Worm (Caenorhabditis elegans) whole organism, midembryonic: ENCODE measurements around the gene fbxa-55.

ENCODE experiments used
- T22C8.4 ChIP-seq: fragments of 200-800 bp; sonication (Bioruptor generic); IDR thresholded peaks from 2 replicates; pipeline ENCODE4 v1.3.6; 2022; ENCODE audit warnings: missing genetic modification characterization, missing compliant biosample characterization
- cog-1 ChIP-seq: sonication (generic microtip); optimal IDR thresholded peaks from 2 replicates; lab custom pipeline; 2016; ENCODE audit warnings: missing genetic modification characterization, missing compliant biosample characterization
- flt-1 ChIP-seq: fragments of 200-800 bp; sonication (Bioruptor generic); IDR thresholded peaks from 2 replicates; pipeline ENCODE4 v1.3.6; 2022; ENCODE audit warnings: missing genetic modification characterization, missing compliant biosample characterization
- klf-2 ChIP-seq: fragments of 200-800 bp; sonication (Bioruptor generic); conservative IDR thresholded peaks from 2 replicates; pipeline ENCODE4 v1.3.6; 2022; ENCODE audit warnings: missing genetic modification reagents, missing genetic modification characterization, missing compliant biosample characterization
- med-1 ChIP-seq: sonication (generic microtip); optimal IDR thresholded peaks from 2 replicates; lab custom pipeline; 2017; ENCODE audit warnings: missing genetic modification characterization, mild to moderate bottlenecking, missing compliant biosample characterization, antibody characterized with exemption, missing genetic modification reagents; ENCODE audit not compliant: insufficient read depth
- ref-1 ChIP-seq: fragments of 200-800 bp; sonication (Bioruptor generic); conservative IDR thresholded peaks from 2 replicates; pipeline ENCODE4 v1.3.6; 2022; ENCODE audit warnings: missing genetic modification reagents, missing genetic modification characterization, missing compliant biosample characterization
- tab-1 ChIP-seq: fragments of 200-800 bp; sonication (Bioruptor generic); IDR thresholded peaks from 2 replicates; pipeline ENCODE4 v1.3.6; 2022; ENCODE audit warnings: missing genetic modification characterization, missing compliant biosample characterization
- ztf-23 ChIP-seq: fragments of 200-800 bp; sonication (Bioruptor generic); IDR thresholded peaks from 2 replicates; pipeline ENCODE4 v1.3.6; 2022; ENCODE audit warnings: missing genetic modification reagents, missing genetic modification characterization, missing compliant biosample characterization
- ztf-29 ChIP-seq: fragments of 200-800 bp; sonication (Bioruptor generic); IDR thresholded peaks from 2 replicates; pipeline ENCODE4 v1.3.6; 2022; ENCODE audit warnings: missing genetic modification reagents, missing genetic modification characterization, missing compliant biosample characterization

The fbxa-55 gene

ce11 chrIII:950472-950871 lies 14.6 kb upstream of the fbxa-55 start, which contains the start of the genes fbxa-67 and fbxa-11:
fbxa-67 (minus strand) TSS chrIII:950670.
fbxa-11 (plus strand) TSS chrIII:950869.
- no peak for TF ChIP-seq cog-1 (tag; lab: Kevin White, UChicago)
- no peak for TF ChIP-seq med-1 (GFP tag; lab: Kevin White, UChicago)
- TF ChIP-seq ref-1 (GFP tag; lab: Robert Waterston, UW) = no peak
- no peak for TF ChIP-seq tab-1 (GFP tag; lab: Robert Waterston, UW)
- no peak for TF ChIP-seq klf-2
- TF ChIP-seq ztf-29 (GFP tag; lab: Robert Waterston, UW) = no peak
- TF ChIP-seq T22C8.4 (GFP tag; lab: Robert Waterston, UW) = no peak
- no peak for TF ChIP-seq ztf-23 (GFP tag; lab: Robert Waterston, UW)
- no peak for TF ChIP-seq flt-1

ce11 chrIII:946250-946725 lies 10.4 kb upstream of the fbxa-55 start, which contains the start of gene fbxa-60:
fbxa-60 (minus strand) TSS chrIII:946300.
- TF ChIP-seq tab-1 (GFP tag; lab: Robert Waterston, UW) (no peak), med-1 (GFP tag; lab: Kevin White, UChicago) (no peak), ref-1 (GFP tag; lab: Robert Waterston, UW) (no peak), ztf-23 (GFP tag; lab: Robert Waterston, UW) (no peak), ztf-29 (GFP tag; lab: Robert Waterston, UW) (no peak), klf-2 (no peak), flt-1 (no peak), cog-1 (tag; lab: Kevin White, UChicago) (no peak)

DNA sequence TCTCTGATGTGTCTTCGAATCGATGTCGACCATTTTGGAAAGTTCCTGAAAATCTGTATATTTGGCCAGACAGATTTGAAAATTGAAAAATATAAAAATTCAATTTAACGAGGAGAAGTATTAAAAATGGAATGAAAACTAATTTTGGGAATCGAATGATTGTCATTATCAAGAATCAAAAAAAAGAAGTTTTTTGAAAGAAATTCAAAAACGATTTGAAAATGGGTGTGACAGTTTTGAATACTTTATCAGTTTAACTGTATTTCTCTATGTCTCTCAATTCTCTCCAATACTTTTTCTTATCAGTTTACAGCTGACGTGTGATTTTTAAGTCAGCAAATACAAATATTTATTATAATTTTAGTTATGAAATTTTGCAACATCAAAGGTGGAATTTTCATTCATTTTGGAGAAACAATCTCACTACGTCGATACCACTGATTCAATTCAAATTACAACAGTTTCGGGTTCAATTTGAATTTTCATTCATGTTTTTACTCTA lies 7.6 kb upstream of the fbxa-55 start, which contains the start of gene fbxa-59:
Gene fbxa-59 (minus strand): TSS at position 51 of the 502 bp plus-strand sequence.
- no peak for TF ChIP-seq tab-1 (GFP tag; lab: Robert Waterston, UW)
- TF ChIP-seq flt-1 = no peak
- TF ChIP-seq klf-2 = no peak
- no peak for TF ChIP-seq T22C8.4 (GFP tag; lab: Robert Waterston, UW)
- no peak for TF ChIP-seq ztf-23 (GFP tag; lab: Robert Waterston, UW)
- no peak for TF ChIP-seq med-1 (GFP tag; lab: Kevin White, UChicago)
- TF ChIP-seq ztf-29 (GFP tag; lab: Robert Waterston, UW) = no peak
- TF ChIP-seq cog-1 (tag; lab: Kevin White, UChicago) = no peak
- no peak for TF ChIP-seq ref-1 (GFP tag; lab: Robert Waterston, UW)

DNA sequence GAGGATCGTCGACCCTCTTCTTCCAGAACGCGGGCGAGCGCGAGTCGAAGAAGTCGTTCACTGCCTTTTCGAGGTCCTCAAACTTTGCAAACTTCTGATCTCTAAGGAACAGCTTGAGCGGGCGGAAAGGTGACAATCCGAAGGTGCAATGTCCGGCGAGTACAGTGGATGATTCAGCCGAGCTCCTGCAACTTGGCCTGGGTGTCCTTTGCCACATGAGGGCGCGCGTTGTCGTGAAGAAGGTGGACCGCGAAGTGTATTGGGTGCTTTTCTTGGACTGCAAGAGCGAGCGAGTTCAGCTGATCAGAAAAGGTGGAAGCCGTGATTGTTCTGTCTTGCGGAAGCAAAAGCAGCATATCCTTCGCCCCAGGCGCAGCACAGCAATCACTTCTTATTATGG lies 6.1 kb upstream of the fbxa-55 start:
- TF ChIP-seq tab-1 (GFP tag; lab: Robert Waterston, UW) (no peak), flt-1 (no peak), ztf-23 (GFP tag; lab: Robert Waterston, UW) (no peak), med-1 (GFP tag; lab: Kevin White, UChicago) (no peak), ref-1 (GFP tag; lab: Robert Waterston, UW) (no peak), klf-2 (no peak), T22C8.4 (GFP tag; lab: Robert Waterston, UW) (no peak), cog-1 (tag; lab: Kevin White, UChicago) (no peak), ztf-29 (GFP tag; lab: Robert Waterston, UW) (no peak)

DNA sequence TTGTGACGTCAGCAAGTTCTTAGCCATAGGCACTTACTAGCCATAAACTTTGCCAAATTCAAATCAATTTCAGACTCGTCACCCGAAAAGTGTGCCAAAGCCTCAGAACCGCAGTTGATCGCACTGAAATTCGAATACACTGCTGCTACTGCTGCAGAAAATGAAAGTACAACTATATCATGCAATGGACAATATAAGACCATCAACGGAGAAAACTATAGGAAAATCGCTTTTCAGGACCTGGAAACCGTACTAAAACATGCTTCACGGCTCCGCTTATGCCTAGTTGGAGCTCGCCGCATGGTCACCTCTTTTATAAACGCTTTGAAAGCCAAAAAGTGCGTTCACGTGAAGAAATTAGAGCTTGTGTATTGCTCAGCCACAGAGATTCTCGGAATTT lies 2.7 kb upstream of the fbxa-55 start, which contains the start of gene fbxa-22:
Gene fbxa-22 (plus strand): TSS at position 301 of the 400 bp plus-strand sequence.
- no peak for TF ChIP-seq med-1 (GFP tag; lab: Kevin White, UChicago)
- no peak for TF ChIP-seq ztf-23 (GFP tag; lab: Robert Waterston, UW)
- no peak for TF ChIP-seq klf-2
- no peak for TF ChIP-seq T22C8.4 (GFP tag; lab: Robert Waterston, UW)
- no peak for TF ChIP-seq flt-1

ce11 chrIII:937961-938360 lies 2.1 kb upstream of the fbxa-55 start, which contains the start of gene fbxa-56:
fbxa-56 (minus strand) TSS chrIII:938061.
- no peak for TF ChIP-seq ref-1 (GFP tag; lab: Robert Waterston, UW)
- TF ChIP-seq med-1 (GFP tag; lab: Kevin White, UChicago) = no peak
- no peak for TF ChIP-seq ztf-29 (GFP tag; lab: Robert Waterston, UW)
- TF ChIP-seq klf-2 = no peak
- TF ChIP-seq ztf-23 (GFP tag; lab: Robert Waterston, UW) = no peak
- no peak for TF ChIP-seq tab-1 (GFP tag; lab: Robert Waterston, UW)
- no peak for TF ChIP-seq flt-1
- TF ChIP-seq T22C8.4 (GFP tag; lab: Robert Waterston, UW) = no peak
- TF ChIP-seq cog-1 (tag; lab: Kevin White, UChicago) = no peak

DNA sequence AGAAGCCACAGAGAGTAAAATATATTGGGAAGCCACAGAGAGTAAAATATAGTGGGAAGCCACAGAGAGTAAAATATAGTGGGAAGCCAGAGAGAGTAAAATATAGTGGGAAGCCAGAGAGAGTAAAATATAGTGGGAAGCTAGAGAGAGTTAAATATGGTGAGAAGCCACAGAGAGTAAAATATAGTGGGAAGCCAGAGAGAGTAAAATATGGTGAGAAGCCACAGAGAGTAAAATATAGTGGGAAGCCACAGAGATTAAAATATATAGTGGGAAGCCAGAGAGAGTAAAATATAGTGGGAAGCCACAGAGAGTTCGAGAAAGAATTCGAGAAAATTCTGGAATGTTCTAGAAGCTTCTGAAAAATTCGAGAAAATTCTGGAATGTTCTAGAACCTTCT lies 4.5 kb downstream of the fbxa-55 start:
- TF ChIP-seq cog-1 (tag; lab: Kevin White, UChicago) = peak; percentile 33

- no peak for TF ChIP-seq T22C8.4 (GFP tag; lab: Robert Waterston, UW)
- no peak for TF ChIP-seq klf-2
- no peak for TF ChIP-seq ztf-29 (GFP tag; lab: Robert Waterston, UW)
- TF ChIP-seq cog-1 (tag; lab: Kevin White, UChicago) = no peak
- no peak for TF ChIP-seq flt-1
- no peak for TF ChIP-seq ref-1 (GFP tag; lab: Robert Waterston, UW)
- TF ChIP-seq ztf-23 (GFP tag; lab: Robert Waterston, UW) = no peak
- TF ChIP-seq tab-1 (GFP tag; lab: Robert Waterston, UW) = no peak
- TF ChIP-seq med-1 (GFP tag; lab: Kevin White, UChicago) = no peak
Measured at ce11 chrIII:926216-926615, 9.7 kb downstream of the fbxa-55 start, which contains the start of gene pef-1. pef-1 (minus strand) TSS chrIII:926316.

ce11 chrIII:919322-919721 lies 16.6 kb downstream of the fbxa-55 start, which contains the start of gene F23H11.7:
F23H11.7 (minus strand) TSS chrIII:919422.
- TF ChIP-seq ztf-23 (GFP tag; lab: Robert Waterston, UW) = no peak
- TF ChIP-seq ztf-29 (GFP tag; lab: Robert Waterston, UW) = no peak
- no peak for TF ChIP-seq cog-1 (tag; lab: Kevin White, UChicago)
- no peak for TF ChIP-seq T22C8.4 (GFP tag; lab: Robert Waterston, UW)
- TF ChIP-seq ref-1 (GFP tag; lab: Robert Waterston, UW) = no peak
- no peak for TF ChIP-seq tab-1 (GFP tag; lab: Robert Waterston, UW)
- TF ChIP-seq flt-1 = no peak
- TF ChIP-seq klf-2 = no peak
- no peak for TF ChIP-seq med-1 (GFP tag; lab: Kevin White, UChicago)
